Worm (Caenorhabditis elegans): Measurements from ENCODE around the gene F45E10.2.

ce11 chrII:11101171-11101570 lies 46.0 kb upstream of the F45E10.2 start:
- TF ChIP-seq ets-4 (tag; optimal IDR thresholded peaks at IDR 0.05), result no peak
- no peak for TF ChIP-seq elt-2 (tag; optimal IDR thresholded peaks at IDR 0.05)
- TF ChIP-seq hlh-30 (tag; optimal IDR thresholded peaks at IDR 0.05; ENCODE audit: insufficient read depth), result no peak
- no peak for TF ChIP-seq fkh-6 (tag; optimal IDR thresholded peaks at IDR 0.05)
- TF ChIP-seq tbx-7 (tag; optimal IDR thresholded peaks at IDR 0.05), result no peak
- no peak for TF ChIP-seq pros-1 (tag; optimal IDR thresholded peaks at IDR 0.05)
- no peak for TF ChIP-seq ceh-48 (tag; optimal IDR thresholded peaks at IDR 0.05)
- TF ChIP-seq C08G9.2 (tag; optimal IDR thresholded peaks at IDR 0.05), result no peak
- no peak for TF ChIP-seq nhr-11 (tag; optimal IDR thresholded peaks at IDR 0.05)
- no peak for TF ChIP-seq ceh-45 (GFP tag; IDR thresholded peaks at IDR 0.05)
- TF ChIP-seq mec-3 (tag; optimal IDR thresholded peaks at IDR 0.05; ENCODE audit: borderline replicate concordance), result no peak

All from whole organism, late embryonic.